Worm (Caenorhabditis elegans) whole organism, young adult: Measurements from ENCODE around the gene Y51A2D.8.

Source experiments
- ceh-27 ChIP-seq: fragments of 200-800 bp; sonication (Bioruptor generic); optimal IDR thresholded peaks from 2 replicates; lab custom pipeline; 2018; ENCODE audit warnings: mild to moderate bottlenecking, missing genetic modification characterization, moderate library complexity, missing compliant biosample characterization
- dpl-1 ChIP-seq: fragments of 150-350 bp; optimal IDR thresholded peaks from 2 replicates; lab custom pipeline; 2014; ENCODE audit warnings: missing biosample characterization, missing genetic modification reagents, missing genetic modification characterization
- egrh-3 ChIP-seq: fragments of 200-800 bp; sonication (Bioruptor generic); IDR thresholded peaks from 2 replicates; pipeline ENCODE4 v1.3.6; 2022; ENCODE audit warnings: missing genetic modification reagents, missing genetic modification characterization, missing compliant biosample characterization
- snpc-1.3 ChIP-seq: sonication (generic microtip); optimal IDR thresholded peaks from 2 replicates; lab custom pipeline; 2017; ENCODE audit warnings: missing genetic modification characterization, mild to moderate bottlenecking, missing compliant biosample characterization, antibody characterized with exemption, moderate library complexity, missing genotype, missing genetic modification reagents; ENCODE audit not compliant: insufficient read depth
- somi-1 ChIP-seq: fragments of 200-800 bp; sonication (Bioruptor generic); optimal IDR thresholded peaks from 2 replicates; lab custom pipeline; 2018; ENCODE audit warnings: mild to moderate bottlenecking, missing genetic modification characterization, missing compliant biosample characterization
- tbp1 ChIP-seq: fragments of 200-800 bp; sonication (Bioruptor generic); optimal IDR thresholded peaks from 2 replicates; lab custom pipeline; 2018; ENCODE audit warnings: mild to moderate bottlenecking, missing genetic modification characterization, missing compliant biosample characterization
- unc-130 ChIP-seq: sonication (generic microtip); optimal IDR thresholded peaks from 2 replicates; lab custom pipeline; 2016; ENCODE audit warnings: missing genetic modification reagents, missing genetic modification characterization, missing compliant biosample characterization
- ztf-18 ChIP-seq: sonication (generic microtip); optimal IDR thresholded peaks from 2 replicates; lab custom pipeline; 2016; ENCODE audit warnings: missing genotype, mild to moderate bottlenecking, missing genetic modification characterization, missing compliant biosample characterization

DNA sequence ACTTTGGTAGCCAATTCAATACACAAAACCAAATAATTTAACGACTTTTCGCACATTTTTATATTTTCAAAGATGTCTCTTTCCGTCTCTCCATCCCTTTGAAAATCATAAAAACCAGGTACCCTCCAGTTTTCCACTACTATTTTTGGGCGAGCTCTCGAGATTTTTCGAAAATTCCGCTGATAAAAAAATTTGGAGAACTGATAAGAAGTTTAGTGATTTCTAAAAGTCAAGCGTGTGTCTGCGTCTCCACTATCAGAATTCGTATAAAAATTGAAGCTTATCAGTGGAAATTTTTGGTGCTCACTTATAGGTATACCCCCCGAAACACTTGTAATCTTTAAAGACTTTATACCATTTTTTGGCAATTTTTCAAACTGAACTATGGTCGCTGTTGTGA lies 37.2 kb downstream of the Y51A2D.8 start, which contains the start of gene hmit-1.1:
- TF ChIP-seq ztf-18 (tag; lab: Kevin White, UChicago) (no peak), somi-1 (GFP tag; lab: Kevin White, UChicago) (no peak), snpc-1.3 (tag; lab: Kevin White, UChicago) (no peak), ceh-27 (GFP tag; lab: Kevin White, UChicago) (no peak), dpl-1 (GFP tag; lab: Kevin White, UChicago) (no peak), egrh-3 (GFP tag; lab: Robert Waterston, UW) (no peak), tbp1 (GFP tag; lab: Kevin White, UChicago) (no peak), unc-130 (GFP tag; lab: Kevin White, UChicago) (no peak)
